Fruit fly (Drosophila melanogaster): ENCODE data around the gene Fuca.

- no peak for TF ChIP-seq CG1620 (GFP tag; optimal IDR thresholded peaks at IDR 0.05)
- no peak for TF ChIP-seq Mnt (GFP tag; optimal IDR thresholded peaks at IDR 0.05)
- no peak for TF ChIP-seq tj (GFP tag; optimal IDR thresholded peaks at IDR 0.05)
- TF ChIP-seq Crg-1 (GFP tag; optimal IDR thresholded peaks at IDR 0.05): no peak
- TF ChIP-seq CG5204 (GFP tag; optimal IDR thresholded peaks at IDR 0.05): no peak
- TF ChIP-seq Hr96 (GFP tag; optimal IDR thresholded peaks at IDR 0.05): no peak
- TF ChIP-seq kay (GFP tag; ENCODE audit: borderline replicate concordance): peak; percentile 16
- no peak for TF ChIP-seq Clk (GFP tag; optimal IDR thresholded peaks at IDR 0.05)
- TF ChIP-seq ovo (GFP tag; optimal IDR thresholded peaks at IDR 0.05): no peak
Observed at dm6 chr3L:11485956-11486609, 36.4 kb downstream of the Fuca start.
